Fruit fly (Drosophila melanogaster) whole organism: ENCODE measurements around the gene Jon65Aiv.

Experiments used
- CG8478 ChIP-seq: fragments of >200 bp; optimal IDR thresholded peaks from 2 replicates; lab custom pipeline; 2018; ENCODE audit warnings: inconsistent platforms
- Dll ChIP-seq: fragments of >200 bp; optimal IDR thresholded peaks from 2 replicates; lab custom pipeline; 2017
- EcR ChIP-seq, 2 experiments: fragments of >200 bp; optimal IDR thresholded peaks; 2 replicates each; lab custom pipeline; 2017; ENCODE audit warnings: missing biosample characterization in 2 of 2, missing genetic modification characterization in 2 of 2, missing genetic modification reagents in 2 of 2
- pan ChIP-seq: fragments of >200 bp; optimal IDR thresholded peaks from 2 replicates; lab custom pipeline; 2017
- psq ChIP-seq: fragments of >200 bp; optimal IDR thresholded peaks from 2 replicates; lab custom pipeline; 2017
- usp ChIP-seq: fragments of >200 bp; optimal IDR thresholded peaks from 2 replicates; lab custom pipeline; 2017; ENCODE audit warnings: missing biosample characterization, missing genetic modification characterization, mixed read lengths

- TF ChIP-seq usp (GFP tag; lab: Kevin White, UChicago) = no peak
- no peak for TF ChIP-seq CG8478
- TF ChIP-seq psq (lab: Kevin White, UChicago) = no peak
- TF ChIP-seq Dll = no peak
- no peak for TF ChIP-seq pan (lab: Kevin White, UChicago)
- no peak for TF ChIP-seq EcR (GFP tag; optimal IDR thresholded peaks at IDR 0.05; lab: Kevin White, UChicago)
Measured at dm6 chr3L:6074975-6075692, 36.2 kb downstream of the Jon65Aiv start, which contains the start of the genes CG13295 and CG6610.
